Fruit fly (Drosophila melanogaster) whole organism, wandering third instar larva: ENCODE data around the gene lin-52.

Experiments used
- CG9705 ChIP-seq: fragments of 200-800 bp; sonication (Bioruptor generic); optimal IDR thresholded peaks from 2 replicates; lab custom pipeline; 2018; ENCODE audit warnings: missing biosample characterization, mild to moderate bottlenecking, missing genetic modification characterization
- OdsH ChIP-seq: fragments of 200-800 bp; sonication (Bioruptor generic); optimal IDR thresholded peaks from 2 replicates; lab custom pipeline; 2016; ENCODE audit warnings: missing biosample characterization, mild to moderate bottlenecking, missing genetic modification characterization
- br ChIP-seq: fragments of 200-800 bp; sonication (Bioruptor generic); optimal IDR thresholded peaks from 2 replicates; lab custom pipeline; 2016; ENCODE audit warnings: missing biosample characterization, missing genetic modification characterization
- brk ChIP-seq: fragments of 200-800 bp; sonication (Bioruptor generic); optimal IDR thresholded peaks from 2 replicates; lab custom pipeline; 2016; ENCODE audit warnings: missing biosample characterization, mild to moderate bottlenecking, missing genetic modification characterization
- foxo ChIP-seq, 2 experiments: fragments of 200-800 bp; sonication (Bioruptor generic); optimal IDR thresholded peaks; 2 replicates in 1 of 2; 3 replicates in 1 of 2; lab custom pipeline; 2016 to 2017; ENCODE audit warnings: missing biosample characterization in 2 of 2, missing genetic modification characterization in 2 of 2
- fru ChIP-seq: fragments of 200-800 bp; sonication (Bioruptor generic); optimal IDR thresholded peaks from 3 replicates; lab custom pipeline; 2016; ENCODE audit warnings: missing biosample characterization, mild to moderate bottlenecking, missing genetic modification characterization
- pan ChIP-seq: fragments of >200 bp; optimal IDR thresholded peaks from 2 replicates; lab custom pipeline; 2017
- rgr ChIP-seq: fragments of 200-800 bp; sonication (Bioruptor generic); optimal IDR thresholded peaks from 3 replicates; lab custom pipeline; 2016; ENCODE audit warnings: missing biosample characterization, mild to moderate bottlenecking, missing genetic modification characterization
- usp ChIP-seq: fragments of >200 bp; optimal IDR thresholded peaks from 2 replicates; lab custom pipeline; 2017; ENCODE audit warnings: missing biosample characterization, missing genetic modification characterization

dm6 chrX:5735268-5735941, 19.4 kb downstream of the lin-52 start:
- TF ChIP-seq brk (GFP tag; lab: Kevin White, UChicago) (peak; percentile 69), pan (lab: Kevin White, UChicago) (no peak), rgr (GFP tag; lab: Kevin White, UChicago) (peak; percentile 93), br (GFP tag; lab: Kevin White, UChicago) (peak; percentile 88), foxo (GFP tag; optimal IDR thresholded peaks at IDR 0.05; lab: Kevin White, UChicago) (peak; percentile 54 to 94), CG9705 (GFP tag; lab: Kevin White, UChicago) (peak; percentile 29), OdsH (GFP tag; lab: Kevin White, UChicago) (peak; percentile 85), usp (GFP tag; lab: Kevin White, UChicago) (no peak), fru (GFP tag; lab: Kevin White, UChicago) (peak; percentile 91)
